ENCODE assay signal across 2 fruit fly cellular contexts in the genomic region with DNA sequence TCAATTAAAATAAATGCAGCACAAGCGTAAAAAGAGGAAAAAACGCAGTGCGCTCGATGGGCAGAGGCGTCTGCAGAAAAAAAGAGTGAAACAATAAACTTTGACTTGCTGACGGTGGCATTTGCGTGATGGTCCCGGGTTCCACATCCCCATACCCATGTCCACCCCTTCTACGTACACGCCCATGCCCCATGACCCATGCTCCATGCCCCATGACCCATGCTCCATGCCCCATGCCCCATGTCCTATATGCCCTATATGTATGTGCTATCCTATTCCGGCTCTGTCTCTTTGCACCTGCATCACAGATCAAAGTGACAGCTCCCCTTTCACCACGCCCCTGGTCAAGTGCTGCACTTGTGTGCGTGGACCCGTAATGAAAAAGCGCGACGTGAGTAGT.
A peak's percentile ranks its signal among the peaks of the same experiment; 100 is the strongest.
TF ChIP-seq lines count a peak whose summit lies in the region.

No protein-coding gene starts in this region.

TF ChIP-seq in whole organism, adult, 20 proteins besides CTCF, POLR2A, EP300 and RAD21 (continued from another document):
- TF ChIP-seq CG7101 (tag; optimal IDR thresholded peaks at IDR 0.05; lab: Kevin White, UChicago) (no peak), tj (GFP tag; optimal IDR thresholded peaks at IDR 0.05; lab: Kevin White, UChicago) (peak; percentile 92)

TF ChIP-seq in whole organism, prepupa, 60 proteins besides CTCF, POLR2A, EP300 and RAD21 (continued from another document):
- TF ChIP-seq CG34406 (GFP tag; optimal IDR thresholded peaks at IDR 0.05; lab: Kevin White, UChicago): peak; percentile 32
- TF ChIP-seq CG6808 (GFP tag; optimal IDR thresholded peaks at IDR 0.05; lab: Kevin White, UChicago): peak; percentile 77
- TF ChIP-seq Ets21C (GFP tag; optimal IDR thresholded peaks at IDR 0.05; lab: Kevin White, UChicago): no peak
- TF ChIP-seq achi (GFP tag; optimal IDR thresholded peaks at IDR 0.05; lab: Kevin White, UChicago): peak; percentile 30
- no peak for TF ChIP-seq Eip93F (GFP tag; optimal IDR thresholded peaks at IDR 0.05; lab: Kevin White, UChicago)
- TF ChIP-seq eg (GFP tag; IDR thresholded peaks at IDR 0.05; lab: Robert Waterston, UW): peak; percentile 44; the same call in 2 of the 3 replicates
- peak; percentile 41 for TF ChIP-seq topi (GFP tag; optimal IDR thresholded peaks at IDR 0.05; lab: Kevin White, UChicago)
- TF ChIP-seq ss (GFP tag; optimal IDR thresholded peaks at IDR 0.05; lab: Kevin White, UChicago): peak; percentile 62 to 76
- TF ChIP-seq CG3032 (tag; optimal IDR thresholded peaks at IDR 0.05; lab: Kevin White, UChicago): peak; percentile 70
- no peak for TF ChIP-seq vri (GFP tag; optimal IDR thresholded peaks at IDR 0.05; lab: Kevin White, UChicago)
- TF ChIP-seq pdm3 (GFP tag; optimal IDR thresholded peaks at IDR 0.05; lab: Kevin White, UChicago): peak; percentile 51
- peak; percentile 19 for TF ChIP-seq Sox102F (GFP tag; optimal IDR thresholded peaks at IDR 0.05; lab: Kevin White, UChicago)
- peak; percentile 10 for TF ChIP-seq cyc (GFP tag; optimal IDR thresholded peaks at IDR 0.05; lab: Kevin White, UChicago)
- peak; percentile 1 for TF ChIP-seq CG8632 (GFP tag; optimal IDR thresholded peaks at IDR 0.05; lab: Kevin White, UChicago)
- TF ChIP-seq Met (GFP tag; optimal IDR thresholded peaks at IDR 0.05; lab: Kevin White, UChicago): peak; percentile 26
- TF ChIP-seq CG15336 (GFP tag; IDR thresholded peaks at IDR 0.05; lab: Robert Waterston, UW): peak; percentile 50
- no peak for TF ChIP-seq Smox (GFP tag; optimal IDR thresholded peaks at IDR 0.05; lab: Kevin White, UChicago)
- peak; percentile 63 for TF ChIP-seq CG10669 (GFP tag; optimal IDR thresholded peaks at IDR 0.05; lab: Kevin White, UChicago)
- peak; percentile 34 for TF ChIP-seq CG11902 (GFP tag; optimal IDR thresholded peaks at IDR 0.05; lab: Kevin White, UChicago)
- TF ChIP-seq Eip78C (GFP tag; lab: Kevin White, UChicago): peak; percentile 85
- no peak for TF ChIP-seq Lpt (GFP tag; optimal IDR thresholded peaks at IDR 0.05; lab: Kevin White, UChicago)
- no peak for TF ChIP-seq Hr38 (GFP tag; optimal IDR thresholded peaks at IDR 0.05; lab: Kevin White, UChicago)
- TF ChIP-seq CG1621 (tag; optimal IDR thresholded peaks at IDR 0.05; lab: Kevin White, UChicago): peak; percentile 62
- peak; percentile 46 for TF ChIP-seq dsx (GFP tag; optimal IDR thresholded peaks at IDR 0.05; lab: Kevin White, UChicago; ENCODE audit: poor library complexity, severe bottlenecking)
- peak; percentile 63 for TF ChIP-seq CG6163 (GFP tag; IDR thresholded peaks at IDR 0.05; lab: Robert Waterston, UW)
- peak; percentile 42 for TF ChIP-seq CG9139 (GFP tag; optimal IDR thresholded peaks at IDR 0.05; lab: Kevin White, UChicago)
- peak; percentile 57; the same call in 1 of the 2 replicates for TF ChIP-seq CG11294 (GFP tag; IDR thresholded peaks at IDR 0.05; lab: Robert Waterston, UW)
- TF ChIP-seq Sox15 (GFP tag; optimal IDR thresholded peaks at IDR 0.05; lab: Kevin White, UChicago): peak; percentile 52
- TF ChIP-seq Sox14 (GFP tag; optimal IDR thresholded peaks at IDR 0.05; lab: Kevin White, UChicago): peak; percentile 32
- TF ChIP-seq CG10631 (GFP tag; optimal IDR thresholded peaks at IDR 0.05; lab: Kevin White, UChicago): peak; percentile 44
- peak; percentile 68 for TF ChIP-seq CG7368 (GFP tag; optimal IDR thresholded peaks at IDR 0.05; lab: Kevin White, UChicago)
- peak; percentile 41 to 46 for TF ChIP-seq salr (GFP tag; optimal IDR thresholded peaks at IDR 0.05; lab: Kevin White, UChicago)
- no peak for TF ChIP-seq CG11762 (GFP tag; optimal IDR thresholded peaks at IDR 0.05; lab: Kevin White, UChicago; ENCODE audit: insufficient read depth)
- TF ChIP-seq Eip75B (GFP tag; optimal IDR thresholded peaks at IDR 0.05; lab: Kevin White, UChicago): peak; percentile 46
- no peak for TF ChIP-seq CG6854 (GFP tag; optimal IDR thresholded peaks at IDR 0.05; lab: Kevin White, UChicago)
- TF ChIP-seq fd85E (GFP tag; optimal IDR thresholded peaks at IDR 0.05; lab: Kevin White, UChicago): peak; percentile 18
- peak; percentile 36 for TF ChIP-seq Hr39 (GFP tag; optimal IDR thresholded peaks at IDR 0.05; lab: Kevin White, UChicago)
- peak; percentile 34 for TF ChIP-seq Hr4 (GFP tag; optimal IDR thresholded peaks at IDR 0.05; lab: Kevin White, UChicago)
